Worm (Caenorhabditis elegans): ENCODE results near the gene F07C6.3.

DNA sequence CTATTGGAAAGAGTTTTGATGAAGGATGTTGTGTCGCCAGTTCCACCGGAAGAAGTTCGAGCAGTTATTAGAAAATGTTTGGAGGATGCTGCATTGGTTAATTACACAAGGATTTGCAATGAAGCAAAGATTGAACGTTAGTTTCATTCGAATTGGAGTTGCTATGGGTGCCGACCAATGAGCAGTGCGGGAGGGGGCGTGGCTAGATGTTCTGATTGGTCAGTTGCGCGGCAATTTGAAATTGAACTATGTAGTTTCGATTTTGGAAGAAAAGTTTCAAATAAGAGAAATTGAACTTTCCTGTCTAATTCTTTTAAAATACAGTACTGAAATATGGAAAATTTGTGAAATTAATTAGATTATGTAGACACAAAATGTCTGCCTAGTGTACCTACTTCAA is 5.9 kb upstream of the F07C6.3 start:
- TF ChIP-seq nhr-237 (tag; optimal IDR thresholded peaks at IDR 0.05) (no peak), ceh-83 (GFP tag; optimal IDR thresholded peaks at IDR 0.05) (no peak), blmp-1 (tag; optimal IDR thresholded peaks at IDR 0.05) (no peak), nhr-12 (tag; optimal IDR thresholded peaks at IDR 0.05) (no peak), nhr-76 (tag; optimal IDR thresholded peaks at IDR 0.05) (no peak), unc-62 (GFP tag; optimal IDR thresholded peaks at IDR 0.05) (no peak), ztf-11 (tag; optimal IDR thresholded peaks at IDR 0.05) (no peak), bed-3 (GFP tag; optimal IDR thresholded peaks at IDR 0.05) (no peak)

Measured in whole organism, mixed stage, embryonic.